Worm (Caenorhabditis elegans) whole organism, early embryonic: ENCODE results near the gene C53D6.7.

Experiments used
- B0310.2 ChIP-seq: sonication (generic microtip); optimal IDR thresholded peaks from 2 replicates; lab custom pipeline; 2016; ENCODE audit warnings: mild to moderate bottlenecking, missing genetic modification characterization, missing compliant biosample characterization
- F13C5.2 ChIP-seq: sonication (generic microtip); optimal IDR thresholded peaks from 2 replicates; lab custom pipeline; 2017; ENCODE audit warnings: mild to moderate bottlenecking, missing genetic modification characterization, inconsistent platforms, missing compliant biosample characterization
- aly-1 ChIP-seq: sonication (generic microtip); optimal IDR thresholded peaks from 2 replicates; lab custom pipeline; 2016; ENCODE audit warnings: missing genetic modification characterization, missing compliant biosample characterization
- ama-1 ChIP-seq: fragments of 150-350 bp; optimal IDR thresholded peaks from 2 replicates; lab custom pipeline; 2014
- ceh-13 ChIP-seq: fragments of 200-800 bp; sonication (Bioruptor generic); optimal IDR thresholded peaks from 2 replicates; lab custom pipeline; 2018; ENCODE audit warnings: mild to moderate bottlenecking, missing genetic modification characterization, missing compliant biosample characterization
- ceh-36 ChIP-seq: sonication (generic microtip); optimal IDR thresholded peaks from 2 replicates; lab custom pipeline; 2016; ENCODE audit warnings: missing genetic modification characterization, inconsistent platforms, missing compliant biosample characterization
- ets-7 ChIP-seq: sonication (generic microtip); optimal IDR thresholded peaks from 2 replicates; lab custom pipeline; 2016; ENCODE audit warnings: missing genotype, missing genetic modification characterization, missing compliant biosample characterization
- flt-1 ChIP-seq: fragments of 200-800 bp; sonication (Bioruptor generic); IDR thresholded peaks from 2 replicates; pipeline ENCODE4 v1.3.6; 2022; ENCODE audit warnings: missing genetic modification characterization, missing compliant biosample characterization
- hmbx-1 ChIP-seq: sonication (generic microtip); optimal IDR thresholded peaks from 2 replicates; lab custom pipeline; 2016; ENCODE audit warnings: mild to moderate bottlenecking, missing genetic modification characterization, missing compliant biosample characterization
- hmg-4 ChIP-seq: fragments of 200-800 bp; sonication (Bioruptor generic); optimal IDR thresholded peaks from 2 replicates; lab custom pipeline; 2018; ENCODE audit warnings: mild to moderate bottlenecking, missing genetic modification characterization, missing compliant biosample characterization
- hnd-1 ChIP-seq: sonication (generic microtip); optimal IDR thresholded peaks from 2 replicates; lab custom pipeline; 2016; ENCODE audit warnings: missing genetic modification characterization, missing compliant biosample characterization
- pes-1 ChIP-seq: fragments of 200-800 bp; sonication (Bioruptor generic); IDR thresholded peaks from 2 replicates; pipeline ENCODE4 v1.3.6; 2022; ENCODE audit warnings: missing genetic modification reagents, missing genetic modification characterization, missing compliant biosample characterization
- scrt-1 ChIP-seq: fragments of 200-800 bp; sonication (Bioruptor generic); IDR thresholded peaks from 2 replicates; pipeline ENCODE4 v1.3.6; 2022; ENCODE audit warnings: missing genetic modification characterization, missing compliant biosample characterization
- sea-1 ChIP-seq: fragments of 200-800 bp; sonication (Bioruptor generic); conservative IDR thresholded peaks from 2 replicates; pipeline ENCODE4 v1.3.6; 2022; ENCODE audit warnings: missing genetic modification characterization, missing compliant biosample characterization
- tbx-11 ChIP-seq: fragments of 200-800 bp; sonication (Bioruptor generic); IDR thresholded peaks from 2 replicates; pipeline ENCODE4 v1.3.6; 2022; ENCODE audit warnings: missing genetic modification characterization, missing compliant biosample characterization
- tbx-37 ChIP-seq: fragments of 200-800 bp; sonication (Bioruptor generic); conservative IDR thresholded peaks from 2 replicates; pipeline ENCODE4 v1.3.6; 2022; ENCODE audit warnings: missing genetic modification reagents, missing genetic modification characterization, missing compliant biosample characterization
- tra-4 ChIP-seq: sonication (generic microtip); optimal IDR thresholded peaks from 2 replicates; lab custom pipeline; 2017; ENCODE audit warnings: missing genetic modification characterization, missing compliant biosample characterization

Gene C53D6.7

ce11 chrIV:9043224-9043623 lies 6.3 kb upstream of the C53D6.7 start, which contains the start of gene Y73F4A.2:
Gene Y73F4A.2 (minus strand): TSS chrIV:9043347.
- no peak for TF ChIP-seq aly-1 (tag; lab: Kevin White, UChicago)
- no peak for TF ChIP-seq flt-1 (GFP tag; lab: Robert Waterston, UW)
- TF ChIP-seq F13C5.2 (tag; lab: Kevin White, UChicago), result no peak
- no peak for TF ChIP-seq pes-1 (GFP tag; lab: Robert Waterston, UW)
- TF ChIP-seq hmg-4 (GFP tag; lab: Kevin White, UChicago), result no peak
- TF ChIP-seq ceh-36 (tag; lab: Kevin White, UChicago), result no peak
- TF ChIP-seq sea-1 (GFP tag; lab: Robert Waterston, UW), result no peak
- TF ChIP-seq tbx-37 (GFP tag; lab: Robert Waterston, UW), result no peak
- TF ChIP-seq tbx-11, result no peak
- no peak for TF ChIP-seq tra-4 (tag; lab: Kevin White, UChicago)
- no peak for TF ChIP-seq hmbx-1 (tag; lab: Kevin White, UChicago)
- TF ChIP-seq hnd-1, result no peak
- no peak for TF ChIP-seq ama-1 (lab: Kevin White, UChicago)
- no peak for TF ChIP-seq B0310.2 (tag; lab: Kevin White, UChicago)
- no peak for TF ChIP-seq ceh-13 (GFP tag; lab: Kevin White, UChicago)
- no peak for TF ChIP-seq scrt-1 (GFP tag; lab: Robert Waterston, UW)
- no peak for TF ChIP-seq ets-7 (tag; lab: Kevin White, UChicago)

ce11 chrIV:9040393-9040792 lies 3.4 kb upstream of the C53D6.7 start, which contains the start of gene Y73F4A.3:
Gene Y73F4A.3 (minus strand): TSS chrIV:9040493.
- TF ChIP-seq tbx-11, result no peak
- no peak for TF ChIP-seq ceh-13 (GFP tag; lab: Kevin White, UChicago)
- no peak for TF ChIP-seq scrt-1 (GFP tag; lab: Robert Waterston, UW)
- TF ChIP-seq ama-1 (lab: Kevin White, UChicago), result no peak
- no peak for TF ChIP-seq F13C5.2 (tag; lab: Kevin White, UChicago)
- no peak for TF ChIP-seq tra-4 (tag; lab: Kevin White, UChicago)
- no peak for TF ChIP-seq tbx-37 (GFP tag; lab: Robert Waterston, UW)
- TF ChIP-seq flt-1 (GFP tag; lab: Robert Waterston, UW), result no peak
- no peak for TF ChIP-seq aly-1 (tag; lab: Kevin White, UChicago)
- TF ChIP-seq hmbx-1 (tag; lab: Kevin White, UChicago), result no peak
- TF ChIP-seq sea-1 (GFP tag; lab: Robert Waterston, UW), result no peak
- no peak for TF ChIP-seq hnd-1

ce11 chrIV:9034340-9034739 lies 2.6 kb downstream of the C53D6.7 start, which contains the start of gene C53D6.10:
Gene C53D6.10 (minus strand): TSS chrIV:9034440.
- no peak for TF ChIP-seq ama-1 (lab: Kevin White, UChicago)
- no peak for TF ChIP-seq B0310.2 (tag; lab: Kevin White, UChicago)
- TF ChIP-seq hnd-1, result no peak
- no peak for TF ChIP-seq ets-7 (tag; lab: Kevin White, UChicago)
- no peak for TF ChIP-seq hmg-4 (GFP tag; lab: Kevin White, UChicago)
- no peak for TF ChIP-seq tra-4 (tag; lab: Kevin White, UChicago)
- TF ChIP-seq tbx-11, result no peak

ce11 chrIV:9032550-9032949 lies 4.4 kb downstream of the C53D6.7 start, which contains the start of gene C53D6.6:
Gene C53D6.6 (minus strand): TSS chrIV:9032667.
- TF ChIP-seq hmg-4 (GFP tag; lab: Kevin White, UChicago) (no peak), pes-1 (GFP tag; lab: Robert Waterston, UW) (no peak)

ce11 chrIV:9021245-9021779 lies 15.7 kb downstream of the C53D6.7 start:
- TF ChIP-seq ceh-13 (GFP tag; lab: Kevin White, UChicago), result no peak
- peak; percentile 23 for TF ChIP-seq F13C5.2 (tag; lab: Kevin White, UChicago)

- no peak for TF ChIP-seq aly-1 (tag; lab: Kevin White, UChicago)
- TF ChIP-seq pes-1 (GFP tag; lab: Robert Waterston, UW), result no peak
- TF ChIP-seq F13C5.2 (tag; lab: Kevin White, UChicago), result no peak
- TF ChIP-seq tbx-11, result no peak
- no peak for TF ChIP-seq sea-1 (GFP tag; lab: Robert Waterston, UW)
- no peak for TF ChIP-seq ceh-36 (tag; lab: Kevin White, UChicago)
- no peak for TF ChIP-seq ets-7 (tag; lab: Kevin White, UChicago)
- TF ChIP-seq ceh-13 (GFP tag; lab: Kevin White, UChicago), result no peak
- TF ChIP-seq hnd-1, result no peak
- TF ChIP-seq hmg-4 (GFP tag; lab: Kevin White, UChicago), result no peak
These were observed 16.1 kb downstream of the C53D6.7 start, which contains the start of gene C53D6.4 for ce11 chrIV:9020840-9021239. Gene C53D6.4 (minus strand): TSS chrIV:9020940.

ce11 chrIV:9016477-9016876 lies 20.5 kb downstream of the C53D6.7 start, which contains the start of gene acc-2:
Gene acc-2 (plus strand): TSS chrIV:9016777.
- TF ChIP-seq ceh-36 (tag; lab: Kevin White, UChicago) (no peak), tbx-37 (GFP tag; lab: Robert Waterston, UW) (no peak)

ce11 chrIV:9010257-9010656 lies 26.7 kb downstream of the C53D6.7 start, which contains the start of gene C53D6.11:
Gene C53D6.11 (plus strand): TSS chrIV:9010584.
- TF ChIP-seq B0310.2 (tag; lab: Kevin White, UChicago) (no peak), aly-1 (tag; lab: Kevin White, UChicago) (no peak), tbx-11 (no peak), flt-1 (GFP tag; lab: Robert Waterston, UW) (no peak), tbx-37 (GFP tag; lab: Robert Waterston, UW) (no peak), pes-1 (GFP tag; lab: Robert Waterston, UW) (no peak), ama-1 (lab: Kevin White, UChicago) (no peak), hmg-4 (GFP tag; lab: Kevin White, UChicago) (no peak), sea-1 (GFP tag; lab: Robert Waterston, UW) (no peak), tra-4 (tag; lab: Kevin White, UChicago) (no peak), hnd-1 (no peak), scrt-1 (GFP tag; lab: Robert Waterston, UW) (no peak)
